Worm (Caenorhabditis elegans) whole organism, midembryonic: ENCODE measurements around the gene F17H10.4.

ENCODE experiments used
- T22C8.4 ChIP-seq: fragments of 200-800 bp; sonication (Bioruptor generic); IDR thresholded peaks from 2 replicates; pipeline ENCODE4 v1.3.6; 2022; ENCODE audit warnings: missing genetic modification characterization, missing compliant biosample characterization
- cog-1 ChIP-seq: sonication (generic microtip); optimal IDR thresholded peaks from 2 replicates; lab custom pipeline; 2016; ENCODE audit warnings: missing genetic modification characterization, missing compliant biosample characterization
- flt-1 ChIP-seq: fragments of 200-800 bp; sonication (Bioruptor generic); IDR thresholded peaks from 2 replicates; pipeline ENCODE4 v1.3.6; 2022; ENCODE audit warnings: missing genetic modification characterization, missing compliant biosample characterization
- klf-2 ChIP-seq: fragments of 200-800 bp; sonication (Bioruptor generic); conservative IDR thresholded peaks from 2 replicates; pipeline ENCODE4 v1.3.6; 2022; ENCODE audit warnings: missing genetic modification reagents, missing genetic modification characterization, missing compliant biosample characterization
- med-1 ChIP-seq: sonication (generic microtip); optimal IDR thresholded peaks from 2 replicates; lab custom pipeline; 2017; ENCODE audit warnings: missing genetic modification characterization, mild to moderate bottlenecking, missing compliant biosample characterization, antibody characterized with exemption, missing genetic modification reagents; ENCODE audit not compliant: insufficient read depth
- ref-1 ChIP-seq: fragments of 200-800 bp; sonication (Bioruptor generic); conservative IDR thresholded peaks from 2 replicates; pipeline ENCODE4 v1.3.6; 2022; ENCODE audit warnings: missing genetic modification reagents, missing genetic modification characterization, missing compliant biosample characterization
- tab-1 ChIP-seq: fragments of 200-800 bp; sonication (Bioruptor generic); IDR thresholded peaks from 2 replicates; pipeline ENCODE4 v1.3.6; 2022; ENCODE audit warnings: missing genetic modification characterization, missing compliant biosample characterization
- ztf-23 ChIP-seq: fragments of 200-800 bp; sonication (Bioruptor generic); IDR thresholded peaks from 2 replicates; pipeline ENCODE4 v1.3.6; 2022; ENCODE audit warnings: missing genetic modification reagents, missing genetic modification characterization, missing compliant biosample characterization
- ztf-29 ChIP-seq: fragments of 200-800 bp; sonication (Bioruptor generic); IDR thresholded peaks from 2 replicates; pipeline ENCODE4 v1.3.6; 2022; ENCODE audit warnings: missing genetic modification reagents, missing genetic modification characterization, missing compliant biosample characterization

Gene F17H10.4

DNA sequence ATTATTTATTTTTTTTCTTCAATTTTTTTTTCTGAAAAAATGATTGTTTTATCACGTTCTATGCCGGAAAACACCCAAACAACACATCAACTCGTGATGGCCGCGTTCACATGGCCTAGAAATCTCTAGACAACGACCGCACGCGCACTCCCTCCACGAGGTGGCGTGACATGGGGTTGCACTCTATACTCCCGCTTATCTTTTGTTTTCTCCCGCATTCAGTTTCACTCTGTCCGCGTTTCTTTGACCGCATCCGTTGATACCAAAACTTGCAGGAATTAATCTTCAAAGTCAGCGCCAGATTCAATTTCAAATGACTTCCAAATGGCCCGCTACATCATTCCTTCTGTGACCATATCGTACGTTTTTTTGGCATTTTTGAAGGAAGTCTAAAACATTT, 21.4 kb downstream of the F17H10.4 start, which contains the start of gene F17H10.1:
F17H10.1 (plus strand) TSS at position 276 of the 400 bp plus-strand sequence.
- TF ChIP-seq med-1 (GFP tag; lab: Kevin White, UChicago) (no peak), flt-1 (GFP tag; lab: Robert Waterston, UW) (peak; percentile 65; the same call in 1 of the 2 replicates), klf-2 (GFP tag; lab: Robert Waterston, UW) (no peak), ztf-23 (GFP tag; lab: Robert Waterston, UW) (no peak; the same call in 1 of the 2 replicates)

DNA sequence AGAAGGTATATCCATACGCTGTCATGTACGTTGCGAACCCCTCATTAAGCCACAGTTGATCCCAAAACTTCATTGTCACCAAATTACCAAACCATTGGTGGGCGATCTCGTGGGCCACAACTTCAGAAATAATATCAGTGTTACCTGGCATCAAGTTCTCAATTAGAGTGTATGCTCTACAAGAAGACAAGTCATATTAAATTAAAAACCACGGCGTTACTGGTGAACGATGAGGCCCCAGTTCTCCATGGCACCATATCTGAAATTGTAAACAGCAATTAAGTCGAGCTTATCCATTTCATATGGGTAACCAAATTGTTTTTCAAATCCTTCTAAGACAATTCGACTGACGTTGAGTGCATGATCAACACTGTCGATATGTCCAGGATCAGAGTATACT, 23.5 kb downstream of the F17H10.4 start:
- TF ChIP-seq tab-1 (no peak), cog-1 (tag; lab: Kevin White, UChicago) (no peak), T22C8.4 (GFP tag; lab: Robert Waterston, UW) (no peak), klf-2 (GFP tag; lab: Robert Waterston, UW) (no peak)

DNA sequence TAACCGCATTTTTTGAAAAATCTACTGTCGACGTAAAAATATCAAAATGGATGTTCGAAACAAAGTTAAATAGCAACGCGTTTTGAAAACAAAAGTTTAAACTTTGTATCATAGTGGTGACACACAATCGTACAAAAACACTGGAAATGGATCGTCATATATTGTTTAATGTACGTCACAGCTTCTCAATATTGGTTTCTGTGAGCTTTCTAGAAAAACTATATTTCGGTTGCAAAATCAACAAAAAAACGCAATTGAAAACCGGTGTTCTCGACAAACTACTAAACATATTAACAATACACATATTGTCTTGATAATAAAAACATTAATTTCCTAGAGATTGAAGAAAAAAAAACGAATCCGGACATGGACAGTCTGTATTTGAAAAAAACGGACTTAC, 25.9 kb downstream of the F17H10.4 start, which contains the start of gene R03G8.6:
R03G8.6 (minus strand) TSS at position 101 of the 400 bp plus-strand sequence.
- TF ChIP-seq ref-1 (no peak), flt-1 (GFP tag; lab: Robert Waterston, UW) (no peak), med-1 (GFP tag; lab: Kevin White, UChicago) (no peak), tab-1 (no peak), ztf-29 (no peak), T22C8.4 (GFP tag; lab: Robert Waterston, UW) (no peak), ztf-23 (GFP tag; lab: Robert Waterston, UW) (no peak), klf-2 (GFP tag; lab: Robert Waterston, UW) (no peak), cog-1 (tag; lab: Kevin White, UChicago) (no peak)

DNA sequence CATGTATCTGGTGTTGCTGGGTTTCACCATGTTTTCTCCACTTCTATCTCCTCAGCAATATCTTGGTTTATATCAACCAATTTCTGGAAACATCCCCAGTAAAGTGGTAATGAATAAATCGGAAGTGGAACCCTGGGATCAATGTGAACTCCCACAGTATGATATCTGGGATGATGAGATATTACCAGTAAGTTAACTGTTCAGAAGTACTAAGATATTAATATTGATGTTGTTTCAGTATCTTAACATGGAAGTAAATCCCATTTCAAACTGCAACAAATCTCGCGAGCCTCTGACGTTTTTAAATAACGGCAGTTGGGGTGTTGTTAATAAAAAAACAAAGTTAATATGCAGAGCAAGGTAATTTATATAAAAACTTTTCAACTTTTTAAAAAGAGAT, 35.1 kb downstream of the F17H10.4 start:
- TF ChIP-seq flt-1 (GFP tag; lab: Robert Waterston, UW) (no peak), ref-1 (no peak), cog-1 (tag; lab: Kevin White, UChicago) (no peak), tab-1 (no peak), klf-2 (GFP tag; lab: Robert Waterston, UW) (no peak), ztf-29 (no peak), ztf-23 (GFP tag; lab: Robert Waterston, UW) (no peak), med-1 (GFP tag; lab: Kevin White, UChicago) (no peak), T22C8.4 (GFP tag; lab: Robert Waterston, UW) (no peak)

DNA sequence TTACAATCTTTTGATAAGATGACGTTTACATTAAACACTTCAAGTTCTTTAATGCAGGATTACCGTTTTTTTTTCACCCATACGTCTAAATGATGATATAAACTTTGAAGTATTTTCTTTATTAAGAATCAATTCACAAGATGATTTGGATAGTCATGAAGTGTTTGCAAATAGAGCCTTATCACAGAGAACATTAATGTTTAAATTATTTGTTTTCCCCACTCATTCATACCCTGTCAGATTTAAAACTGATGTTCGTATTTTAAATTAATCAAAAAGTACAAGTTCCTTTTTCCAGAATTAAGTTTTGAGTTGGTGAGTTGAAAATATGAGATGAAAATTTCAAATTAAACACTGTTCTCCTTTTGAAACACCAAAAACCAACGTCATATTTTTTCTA, 35.7 kb downstream of the F17H10.4 start, which contains the start of gene R03G8.3:
R03G8.3 (plus strand) TSS at position 301 of the 400 bp plus-strand sequence.
- TF ChIP-seq tab-1 = no peak
- no peak for TF ChIP-seq ref-1
- TF ChIP-seq cog-1 (tag; lab: Kevin White, UChicago) = no peak
- no peak for TF ChIP-seq ztf-23 (GFP tag; lab: Robert Waterston, UW)
- no peak for TF ChIP-seq med-1 (GFP tag; lab: Kevin White, UChicago)
- TF ChIP-seq T22C8.4 (GFP tag; lab: Robert Waterston, UW) = no peak
- no peak for TF ChIP-seq flt-1 (GFP tag; lab: Robert Waterston, UW)

DNA sequence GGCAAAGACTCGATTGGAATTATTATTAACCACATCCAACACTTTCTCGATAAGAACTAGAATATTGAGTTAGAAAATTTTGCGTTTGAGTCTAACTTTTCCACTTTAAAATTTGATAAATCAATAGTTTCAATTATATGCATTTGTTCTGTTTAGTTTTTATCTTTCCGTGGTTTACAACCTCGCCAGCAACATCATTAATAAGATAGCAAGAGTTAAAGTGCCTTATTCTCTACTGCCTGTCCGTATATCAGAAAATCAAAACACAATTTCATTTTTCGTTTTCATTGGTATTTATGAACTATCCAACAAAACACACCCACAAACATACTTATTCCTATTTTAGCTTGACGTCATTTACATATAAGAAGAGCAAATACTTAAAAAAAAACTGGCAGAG, 37.8 kb downstream of the F17H10.4 start:
- TF ChIP-seq klf-2 (GFP tag; lab: Robert Waterston, UW) = no peak
- no peak for TF ChIP-seq tab-1
- TF ChIP-seq ztf-29 = no peak

DNA sequence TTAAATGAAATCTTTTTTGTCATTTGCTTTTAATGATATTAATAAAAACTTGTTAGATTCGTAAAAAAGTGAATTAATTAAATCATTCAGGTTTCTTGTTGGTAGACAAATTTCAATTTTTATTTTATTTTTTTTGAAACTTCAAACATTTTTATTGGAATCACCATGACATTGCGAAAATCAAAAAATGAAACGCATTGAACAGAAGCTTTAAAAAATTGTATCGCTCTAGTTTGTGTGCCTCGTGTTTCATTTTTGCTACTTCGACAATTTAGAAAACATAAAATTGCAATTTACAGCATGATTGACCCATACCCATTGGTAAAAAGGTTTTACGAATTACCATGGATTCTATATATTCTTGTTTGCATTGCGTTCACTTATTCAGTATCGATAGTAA, 42.0 kb downstream of the F17H10.4 start, which contains the start of gene R03G8.1:
R03G8.1 (plus strand) TSS at position 301 of the 400 bp plus-strand sequence.
- TF ChIP-seq T22C8.4 (GFP tag; lab: Robert Waterston, UW) = no peak
- TF ChIP-seq cog-1 (tag; lab: Kevin White, UChicago) = no peak
- no peak for TF ChIP-seq ztf-29
- no peak for TF ChIP-seq flt-1 (GFP tag; lab: Robert Waterston, UW)
- no peak for TF ChIP-seq tab-1
- TF ChIP-seq med-1 (GFP tag; lab: Kevin White, UChicago) = no peak
- TF ChIP-seq ztf-23 (GFP tag; lab: Robert Waterston, UW) = no peak
- TF ChIP-seq ref-1 = no peak
- TF ChIP-seq klf-2 (GFP tag; lab: Robert Waterston, UW) = no peak

DNA sequence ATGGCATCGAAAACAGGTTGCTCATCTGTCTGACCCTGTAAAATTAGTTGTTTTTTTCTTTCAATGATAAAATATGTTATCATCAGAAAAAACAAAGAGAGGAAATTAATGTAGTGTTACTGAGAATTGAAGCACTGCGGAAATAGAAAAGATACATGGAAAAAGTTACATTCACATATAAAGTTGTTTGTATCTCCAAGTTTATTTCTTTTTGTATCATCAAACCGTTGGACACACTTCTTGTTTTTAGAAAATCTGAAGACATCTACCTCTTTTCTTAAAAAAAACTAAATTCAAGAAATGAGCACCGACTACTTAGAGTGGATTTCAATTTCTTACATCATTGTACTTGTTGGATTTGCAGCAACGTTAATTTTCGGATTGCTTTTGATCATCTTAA, 44.0 kb downstream of the F17H10.4 start, which contains the start of gene str-10:
str-10 (plus strand) TSS at position 301 of the 400 bp plus-strand sequence.
- TF ChIP-seq med-1 (GFP tag; lab: Kevin White, UChicago) (no peak), T22C8.4 (GFP tag; lab: Robert Waterston, UW) (no peak), cog-1 (tag; lab: Kevin White, UChicago) (no peak), tab-1 (no peak), ztf-29 (no peak), ref-1 (no peak), flt-1 (GFP tag; lab: Robert Waterston, UW) (no peak), ztf-23 (GFP tag; lab: Robert Waterston, UW) (no peak), klf-2 (GFP tag; lab: Robert Waterston, UW) (no peak)

DNA sequence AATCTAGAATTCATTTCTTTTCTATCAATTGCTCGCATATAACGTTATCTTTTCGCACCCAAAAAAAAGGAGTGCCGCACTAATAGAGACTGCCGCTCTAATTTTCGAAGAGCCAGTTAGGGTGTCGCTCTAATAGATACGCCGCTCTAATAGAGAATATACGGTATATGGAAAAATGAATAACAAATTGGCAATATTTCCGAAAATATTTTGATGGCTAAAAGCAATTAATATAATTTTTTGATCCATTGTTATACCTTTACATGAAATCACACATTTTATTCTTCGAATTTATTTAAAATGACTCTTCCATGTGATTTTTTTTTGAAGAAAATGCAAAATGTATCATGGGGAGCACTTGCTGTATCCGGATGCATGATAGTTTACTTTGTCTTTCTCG, 48.4 kb downstream of the F17H10.4 start, which contains the start of gene K03A11.4:
K03A11.4 (plus strand) TSS at position 301 of the 400 bp plus-strand sequence.
- TF ChIP-seq ztf-23 (GFP tag; lab: Robert Waterston, UW) (no peak), med-1 (GFP tag; lab: Kevin White, UChicago) (no peak), tab-1 (no peak), T22C8.4 (GFP tag; lab: Robert Waterston, UW) (no peak), flt-1 (GFP tag; lab: Robert Waterston, UW) (no peak), cog-1 (tag; lab: Kevin White, UChicago) (no peak)
